Fruit fly (Drosophila melanogaster): ENCODE data around the gene mRpL36.

The mRpL36 gene

dm6 chr3L:8110171-8110570 lies 14.8 kb downstream of the mRpL36 start, which contains the start of gene Nulp1 (continued):
- TF ChIP-seq abd-A (tag; optimal IDR thresholded peaks at IDR 0.05), result no peak
- peak; percentile 77 for TF ChIP-seq stwl (tag; optimal IDR thresholded peaks at IDR 0.05)
- TF ChIP-seq gt (GFP tag; IDR thresholded peaks at IDR 0.05), result no peak
- no peak for TF ChIP-seq CG4820 (GFP tag; optimal IDR thresholded peaks at IDR 0.05)
- TF ChIP-seq knrl (GFP tag; IDR thresholded peaks at IDR 0.05; ENCODE audit: partially characterized antibody), result no peak
- 0 out of 3 replicates have a peak, but pooled peaks have one; percentile 37 for TF ChIP-seq ken (GFP tag; IDR thresholded peaks at IDR 0.05)
- TF ChIP-seq B-H2 (GFP tag; optimal IDR thresholded peaks at IDR 0.05), result no peak
- peak; percentile 18 for TF ChIP-seq zfh2 (GFP tag; optimal IDR thresholded peaks at IDR 0.05)
- TF ChIP-seq ssp (GFP tag; IDR thresholded peaks at IDR 0.05), result no peak
- no peak for TF ChIP-seq C15 (GFP tag; IDR thresholded peaks at IDR 0.05)
- peak; percentile 58 for TF ChIP-seq ftz-f1 (GFP tag; optimal IDR thresholded peaks at IDR 0.05)
- TF ChIP-seq Hr51 (GFP tag; optimal IDR thresholded peaks at IDR 0.05), result peak in 1 of 2 experiments; percentile 15
- no peak for TF ChIP-seq CG10565 (GFP tag; optimal IDR thresholded peaks at IDR 0.05)
- TF ChIP-seq ato (GFP tag; IDR thresholded peaks at IDR 0.05; ENCODE audit: partially characterized antibody), result no peak
- TF ChIP-seq CG33557 (GFP tag; optimal IDR thresholded peaks at IDR 0.05), result no peak
- no peak for TF ChIP-seq CG12236 (GFP tag; optimal IDR thresholded peaks at IDR 0.05)
- TF ChIP-seq Side (GFP tag; optimal IDR thresholded peaks at IDR 0.05), result peak; percentile 26
- TF ChIP-seq CG18619 (GFP tag; optimal IDR thresholded peaks at IDR 0.05), result no peak
- TF ChIP-seq CG31365 (tag; optimal IDR thresholded peaks at IDR 0.05), result no peak
- TF ChIP-seq Dip3 (GFP tag; optimal IDR thresholded peaks at IDR 0.05), result peak; percentile 25
- no peak for TF ChIP-seq tup (GFP tag; optimal IDR thresholded peaks at IDR 0.05)
- peak; percentile 11 for TF ChIP-seq Lhr (GFP tag; optimal IDR thresholded peaks at IDR 0.05)
- TF ChIP-seq CG2120 (GFP tag; optimal IDR thresholded peaks at IDR 0.05), result peak; percentile 68
- no peak for TF ChIP-seq cwo (GFP tag; optimal IDR thresholded peaks at IDR 0.05)
- no peak for TF ChIP-seq Aef1 (GFP tag; IDR thresholded peaks at IDR 0.05)
- peak; percentile 60 for TF ChIP-seq CG15514 (GFP tag; optimal IDR thresholded peaks at IDR 0.05)
- TF ChIP-seq CG4424 (GFP tag; optimal IDR thresholded peaks at IDR 0.05), result no peak
- no peak for TF ChIP-seq Camta (GFP tag; optimal IDR thresholded peaks at IDR 0.05)
- no peak for TF ChIP-seq Sox102F (GFP tag; optimal IDR thresholded peaks at IDR 0.05)
- no peak for TF ChIP-seq Stat92E (GFP tag; optimal IDR thresholded peaks at IDR 0.05)
- no peak for TF ChIP-seq bowl (GFP tag; IDR thresholded peaks at IDR 0.05)
- peak; percentile 5 for TF ChIP-seq bab2 (GFP tag; optimal IDR thresholded peaks at IDR 0.05)
- TF ChIP-seq sug (tag; optimal IDR thresholded peaks at IDR 0.05), result peak; percentile 70

- TF ChIP-seq Ets97D (GFP tag; optimal IDR thresholded peaks at IDR 0.05) (peak; percentile 28), Blimp-1 (GFP tag; optimal IDR thresholded peaks at IDR 0.05) (peak; percentile 57), Oaz (GFP tag; IDR thresholded peaks at IDR 0.05) (no peak), HmgZ (tag; optimal IDR thresholded peaks at IDR 0.05) (no peak), Dp (GFP tag; optimal IDR thresholded peaks at IDR 0.05) (peak; percentile 11), tup (GFP tag; optimal IDR thresholded peaks at IDR 0.05) (no peak), CG14710 (tag; optimal IDR thresholded peaks at IDR 0.05) (peak; percentile 99), HmgD (GFP tag; optimal IDR thresholded peaks at IDR 0.05) (no peak), stwl (tag; optimal IDR thresholded peaks at IDR 0.05) (peak; percentile 89), CG8290 (GFP tag; optimal IDR thresholded peaks at IDR 0.05) (peak; percentile 57), CG8290 (tag; optimal IDR thresholded peaks at IDR 0.05) (no peak), CG2116 (GFP tag; optimal IDR thresholded peaks at IDR 0.05) (peak; percentile 23), Hr3 (GFP tag; optimal IDR thresholded peaks at IDR 0.05) (no peak), Hsf (GFP tag; optimal IDR thresholded peaks at IDR 0.05) (no peak), Bgb (GFP tag; IDR thresholded peaks at IDR 0.05; ENCODE audit: partially characterized antibody) (no peak), CG7928 (GFP tag; optimal IDR thresholded peaks at IDR 0.05) (peak; percentile 46), CG17359 (tag; optimal IDR thresholded peaks at IDR 0.05) (no peak), CG15011 (GFP tag; optimal IDR thresholded peaks at IDR 0.05) (no peak), BEAF-32 (GFP tag; optimal IDR thresholded peaks at IDR 0.05) (no peak), CG4707 (GFP tag; optimal IDR thresholded peaks at IDR 0.05) (no peak), CG3726 (GFP tag; IDR thresholded peaks at IDR 0.05) (no peak)
Observed at dm6 chr3L:8108886-8109285, 16.0 kb downstream of the mRpL36 start, which contains the start of gene fan. Gene fan, plus strand, starts transcription at chr3L:8109132.

Data from whole organism, embryonic.